Worm (Caenorhabditis elegans) whole organism, L1 larva: ENCODE measurements around the gene ZC21.8.
A peak's percentile ranks its signal among the peaks of the same experiment; 100 is the strongest.

ENCODE experiments used
- C34B4.2 ChIP-seq: sonication (generic microtip); optimal IDR thresholded peaks from 2 replicates; lab custom pipeline; 2017; ENCODE audit warnings: mild to moderate bottlenecking, missing genetic modification characterization, missing compliant biosample characterization
- aha-1 ChIP-seq: fragments of 150-350 bp; optimal IDR thresholded peaks from 2 replicates; lab custom pipeline; 2014; ENCODE audit warnings: missing biosample characterization, missing genetic modification characterization
- aly-2 ChIP-seq: fragments of 150-350 bp; optimal IDR thresholded peaks from 2 replicates; lab custom pipeline; 2014; ENCODE audit warnings: missing biosample characterization, missing genetic modification characterization
- blmp-1 ChIP-seq: fragments of 150-350 bp; optimal IDR thresholded peaks from 2 replicates; lab custom pipeline; 2014; ENCODE audit warnings: missing biosample characterization, missing genetic modification characterization
- ceh-63 ChIP-seq: fragments of 200-800 bp; sonication (Bioruptor generic); optimal IDR thresholded peaks from 2 replicates; lab custom pipeline; 2018; ENCODE audit warnings: mild to moderate bottlenecking, missing genetic modification characterization, missing compliant biosample characterization
- ceh-8 ChIP-seq: fragments of 200-800 bp; sonication (Bioruptor generic); optimal IDR thresholded peaks from 2 replicates; lab custom pipeline; 2018; ENCODE audit warnings: mild to moderate bottlenecking, missing genetic modification characterization, moderate library complexity, missing compliant biosample characterization
- ceh-82 ChIP-seq, 3 experiments: fragments of 150-350 bp in 1 of 3; sonication (generic microtip) in 2 of 3; optimal IDR thresholded peaks; 2 replicates each; lab custom pipeline; 2014 to 2017; ENCODE audit warnings: missing biosample characterization in 3 of 3, missing genetic modification characterization in 3 of 3
- ceh-88 ChIP-seq: fragments of 200-800 bp; sonication (Bioruptor generic); IDR thresholded peaks from 2 replicates; pipeline ENCODE4 v1.3.6; 2022; ENCODE audit warnings: missing genetic modification characterization, missing compliant biosample characterization
- ceh-90 ChIP-seq: sonication (generic microtip); optimal IDR thresholded peaks from 2 replicates; lab custom pipeline; 2016; ENCODE audit warnings: missing genetic modification characterization, missing compliant biosample characterization
- dsc-1 ChIP-seq: sonication (generic microtip); optimal IDR thresholded peaks from 2 replicates; lab custom pipeline; 2016; ENCODE audit warnings: mild to moderate bottlenecking, missing genetic modification characterization, missing compliant biosample characterization
- efl-1 ChIP-seq, 4 experiments: fragments of 150-350 bp; optimal IDR thresholded peaks in 3 of 4; peaks in 1 of 4; 1 replicate in 1 of 4; 2 replicates in 3 of 4; lab custom pipeline; 2014; ENCODE audit warnings: missing biosample characterization in 2 of 4, missing genetic modification characterization in 2 of 4, missing genetic modification reagents in 2 of 4
- elt-3 ChIP-seq, 6 experiments: fragments of 150-350 bp in 1 of 6; sonication (generic microtip); optimal IDR thresholded peaks; 2 replicates each; lab custom pipeline; 2017 to 2018; ENCODE audit warnings: missing biosample characterization in 6 of 6, missing genetic modification characterization in 6 of 6, inconsistent platforms in 1 of 6
- fkh-10 ChIP-seq: sonication (generic microtip); optimal IDR thresholded peaks from 2 replicates; lab custom pipeline; 2017; ENCODE audit warnings: missing biosample characterization, missing genetic modification reagents, missing genetic modification characterization
- fkh-8 ChIP-seq: sonication (generic microtip); optimal IDR thresholded peaks from 2 replicates; lab custom pipeline; 2016; ENCODE audit warnings: mild to moderate bottlenecking, missing genetic modification characterization, missing compliant biosample characterization
- fos-1 ChIP-seq: fragments of 150-350 bp; optimal IDR thresholded peaks from 2 replicates; lab custom pipeline; 2014; ENCODE audit warnings: missing biosample characterization, missing genetic modification characterization
- grh-1 ChIP-seq: fragments of 200-800 bp; sonication (Bioruptor generic); IDR thresholded peaks from 2 replicates; pipeline ENCODE4 v1.3.6; 2022; ENCODE audit warnings: missing genetic modification reagents, missing genetic modification characterization, missing compliant biosample characterization
- hlh-17 ChIP-seq: fragments of 200-800 bp; sonication (Bioruptor generic); optimal IDR thresholded peaks from 2 replicates; lab custom pipeline; 2018; ENCODE audit warnings: missing genetic modification characterization, mild to moderate bottlenecking, missing compliant biosample characterization, moderate library complexity, borderline replicate concordance
- hlh-4 ChIP-seq: sonication (generic microtip); optimal IDR thresholded peaks from 2 replicates; lab custom pipeline; 2016; ENCODE audit warnings: mild to moderate bottlenecking, missing genetic modification characterization, missing compliant biosample characterization
- hpl-2 ChIP-seq: fragments of 150-350 bp; optimal IDR thresholded peaks from 2 replicates; lab custom pipeline; 2014; ENCODE audit warnings: missing biosample characterization, missing genetic modification reagents, missing genetic modification characterization
- lin-14 ChIP-seq: fragments of 200-800 bp; sonication (Bioruptor generic); optimal IDR thresholded peaks from 2 replicates; lab custom pipeline; 2018; ENCODE audit warnings: mild to moderate bottlenecking, missing genetic modification characterization, moderate library complexity, missing compliant biosample characterization
- lin-35 ChIP-seq, 2 experiments: fragments of 150-350 bp; optimal IDR thresholded peaks; 2 replicates each; lab custom pipeline; 2014; ENCODE audit warnings: missing biosample characterization in 2 of 2, missing genetic modification characterization in 2 of 2, missing genetic modification reagents in 2 of 2
- lsy-2 ChIP-seq, 2 experiments: fragments of 150-350 bp; optimal IDR thresholded peaks; 2 replicates each; lab custom pipeline; 2014; ENCODE audit warnings: missing biosample characterization in 2 of 2, missing genetic modification characterization in 2 of 2
- mab-9 ChIP-seq: fragments of 200-800 bp; sonication (Bioruptor generic); IDR thresholded peaks from 2 replicates; pipeline ENCODE4 v1.3.6; 2022; ENCODE audit warnings: missing genetic modification reagents, missing genetic modification characterization, missing compliant biosample characterization
- mef-2 ChIP-seq: fragments of 150-350 bp; optimal IDR thresholded peaks from 2 replicates; lab custom pipeline; 2014; ENCODE audit warnings: missing biosample characterization, missing genetic modification characterization
- nhr-11 ChIP-seq: fragments of 150-350 bp; optimal IDR thresholded peaks from 2 replicates; lab custom pipeline; 2014; ENCODE audit warnings: missing biosample characterization, missing genetic modification characterization
- nhr-12 ChIP-seq: sonication (generic microtip); optimal IDR thresholded peaks from 2 replicates; lab custom pipeline; 2017; ENCODE audit warnings: missing biosample characterization, missing genetic modification characterization
- nhr-19 ChIP-seq: fragments of 200-800 bp; sonication (Bioruptor generic); conservative IDR thresholded peaks from 2 replicates; pipeline ENCODE4 v1.3.6; 2022; ENCODE audit warnings: missing genetic modification characterization, missing compliant biosample characterization
- nhr-237 ChIP-seq: fragments of 150-350 bp; optimal IDR thresholded peaks from 2 replicates; lab custom pipeline; 2014; ENCODE audit warnings: missing biosample characterization, missing genetic modification characterization
- nhr-71 ChIP-seq: sonication (generic microtip); optimal IDR thresholded peaks from 2 replicates; lab custom pipeline; 2016; ENCODE audit warnings: mild to moderate bottlenecking, missing genetic modification characterization, moderate library complexity, missing compliant biosample characterization
- nhr-77 ChIP-seq: fragments of 150-350 bp; optimal IDR thresholded peaks from 2 replicates; lab custom pipeline; 2014; ENCODE audit warnings: missing biosample characterization, missing genetic modification characterization
- pag-3 ChIP-seq: sonication (generic microtip); optimal IDR thresholded peaks from 2 replicates; lab custom pipeline; 2017; ENCODE audit warnings: missing genetic modification characterization, mild to moderate bottlenecking, missing compliant biosample characterization, antibody characterized with exemption, borderline replicate concordance; ENCODE audit not compliant: insufficient read depth
- pqm-1 ChIP-seq: sonication (generic microtip); optimal IDR thresholded peaks from 3 replicates; lab custom pipeline; 2017; ENCODE audit warnings: missing biosample characterization, missing genetic modification characterization
- rnt-1 ChIP-seq: sonication (generic microtip); optimal IDR thresholded peaks from 2 replicates; lab custom pipeline; 2016; ENCODE audit warnings: mild to moderate bottlenecking, missing genetic modification characterization, moderate library complexity, missing compliant biosample characterization
- skn-1 ChIP-seq: fragments of 150-350 bp; optimal IDR thresholded peaks from 2 replicates; lab custom pipeline; 2014; ENCODE audit warnings: missing biosample characterization, missing genetic modification characterization
- snpc-4 ChIP-seq: fragments of 150-350 bp; optimal IDR thresholded peaks from 2 replicates; lab custom pipeline; 2014; ENCODE audit warnings: missing biosample characterization, missing genetic modification characterization
- swsn-7 ChIP-seq: sonication (generic microtip); optimal IDR thresholded peaks from 2 replicates; lab custom pipeline; 2016; ENCODE audit warnings: missing genetic modification characterization, missing compliant biosample characterization
- tbx-2 ChIP-seq: sonication (generic microtip); optimal IDR thresholded peaks from 2 replicates; lab custom pipeline; 2016; ENCODE audit warnings: missing genetic modification characterization, missing compliant biosample characterization
- unc-130 ChIP-seq: fragments of 150-350 bp; optimal IDR thresholded peaks from 2 replicates; lab custom pipeline; 2017; ENCODE audit warnings: missing biosample characterization, missing genetic modification characterization, inconsistent platforms
- unc-62 ChIP-seq: fragments of 150-350 bp; optimal IDR thresholded peaks from 2 replicates; lab custom pipeline; 2014; ENCODE audit warnings: missing biosample characterization, missing genetic modification reagents, missing genetic modification characterization
- unc-86 ChIP-seq: sonication (generic microtip); optimal IDR thresholded peaks from 2 replicates; lab custom pipeline; 2016; ENCODE audit warnings: missing genetic modification characterization, missing compliant biosample characterization
- vab-15 ChIP-seq: sonication (generic microtip); optimal IDR thresholded peaks from 2 replicates; lab custom pipeline; 2017; ENCODE audit warnings: missing genotype, mild to moderate bottlenecking, missing genetic modification characterization, missing compliant biosample characterization
- xbp-1 ChIP-seq: sonication (generic microtip); optimal IDR thresholded peaks from 2 replicates; lab custom pipeline; 2016; ENCODE audit warnings: missing genetic modification characterization, missing compliant biosample characterization
- ztf-4 ChIP-seq: fragments of 150-350 bp; optimal IDR thresholded peaks from 2 replicates; lab custom pipeline; 2014; ENCODE audit warnings: missing biosample characterization, missing genetic modification characterization

The ZC21.8 gene

ce11 chrIII:8490254-8490653, 29.5 kb downstream of the ZC21.8 start, which contains the start of the genes ess-2 and F42H10.2 (continued):
- TF ChIP-seq fkh-8 (tag; lab: Kevin White, UChicago) (no peak), rnt-1 (tag; lab: Kevin White, UChicago) (peak; percentile 40), fkh-10 (GFP tag; lab: Kevin White, UChicago) (no peak), unc-62 (GFP tag; lab: Kevin White, UChicago) (no peak), aly-2 (tag; lab: Kevin White, UChicago) (no peak), C34B4.2 (tag; lab: Kevin White, UChicago) (no peak), skn-1 (tag; lab: Kevin White, UChicago) (peak; percentile 82), xbp-1 (tag; lab: Kevin White, UChicago) (peak; percentile 36), fos-1 (no peak), blmp-1 (tag; lab: Kevin White, UChicago) (peak; percentile 54), dsc-1 (tag; lab: Kevin White, UChicago) (peak; percentile 2), ceh-63 (GFP tag; lab: Kevin White, UChicago) (no peak), hlh-4 (tag; lab: Kevin White, UChicago) (no peak), nhr-71 (tag; lab: Kevin White, UChicago) (peak; percentile 53), hlh-17 (no peak), grh-1 (GFP tag; lab: Robert Waterston, UW) (no peak), nhr-12 (tag; lab: Kevin White, UChicago) (no peak), efl-1 (optimal IDR thresholded peaks at IDR 0.05; lab: Kevin White, UChicago) (peak; percentile 54 to 56), efl-1 (GFP tag; optimal IDR thresholded peaks at IDR 0.05 in 1 of 2; lab: Kevin White, UChicago) (peak; percentile 52 to 93), ceh-8 (GFP tag; lab: Kevin White, UChicago) (no peak), mab-9 (no peak), nhr-77 (tag; lab: Kevin White, UChicago) (no peak), vab-15 (tag; lab: Kevin White, UChicago) (no peak), snpc-4 (tag; lab: Kevin White, UChicago) (no peak), nhr-11 (tag; lab: Kevin White, UChicago) (no peak)

DNA sequence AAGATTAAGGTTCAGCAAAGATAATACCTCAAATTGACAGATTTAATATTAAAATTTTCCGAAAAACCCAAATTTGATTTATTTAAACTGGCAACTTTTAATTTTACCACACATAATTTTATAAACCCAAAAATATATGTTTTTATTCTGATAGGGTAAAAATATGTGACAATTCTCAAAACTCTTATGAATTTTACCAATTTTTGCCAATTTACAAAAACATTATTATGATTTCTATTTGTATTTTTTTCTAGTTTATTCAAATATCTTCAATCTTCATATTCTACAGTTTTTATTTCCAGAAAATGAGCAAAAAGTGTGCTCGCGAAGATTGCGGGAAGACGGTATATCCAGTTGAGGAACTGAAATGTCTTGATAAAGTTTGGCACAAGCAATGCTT, 35.9 kb downstream of the ZC21.8 start, which contains the start of gene F42H10.3:
Gene F42H10.3, plus strand, starts transcription at position 301 of the 400 bp plus-strand sequence.
- TF ChIP-seq hlh-4 (tag; lab: Kevin White, UChicago) (no peak), aha-1 (no peak), lsy-2 (tag; optimal IDR thresholded peaks at IDR 0.05; lab: Kevin White, UChicago) (no peak), fkh-10 (GFP tag; lab: Kevin White, UChicago) (no peak), hpl-2 (no peak), nhr-237 (no peak), nhr-19 (GFP tag; lab: Robert Waterston, UW) (no peak), xbp-1 (tag; lab: Kevin White, UChicago) (no peak), ceh-8 (GFP tag; lab: Kevin White, UChicago) (no peak), unc-130 (no peak), pqm-1 (tag; lab: Kevin White, UChicago) (no peak), elt-3 (tag; optimal IDR thresholded peaks at IDR 0.05; lab: Kevin White, UChicago) (no peak), ceh-82 (tag; optimal IDR thresholded peaks at IDR 0.05; lab: Kevin White, UChicago) (no peak), mef-2 (tag; lab: Kevin White, UChicago) (no peak), dsc-1 (tag; lab: Kevin White, UChicago) (no peak), nhr-77 (tag; lab: Kevin White, UChicago) (no peak)

- no peak for TF ChIP-seq ztf-4 (tag; lab: Kevin White, UChicago)
- TF ChIP-seq dsc-1 (tag; lab: Kevin White, UChicago): no peak
- TF ChIP-seq tbx-2: no peak
- TF ChIP-seq ceh-88: no peak
- TF ChIP-seq unc-86: no peak
- no peak for TF ChIP-seq nhr-12 (tag; lab: Kevin White, UChicago)
- no peak for TF ChIP-seq lin-35 (GFP tag; optimal IDR thresholded peaks at IDR 0.05; lab: Kevin White, UChicago)
- TF ChIP-seq swsn-7 (tag; lab: Kevin White, UChicago): no peak
- TF ChIP-seq lin-14 (GFP tag; lab: Kevin White, UChicago): no peak
- TF ChIP-seq ceh-90: no peak
- no peak for TF ChIP-seq pag-3 (tag; lab: Kevin White, UChicago)
- TF ChIP-seq nhr-11 (tag; lab: Kevin White, UChicago): no peak
These were observed 39.4 kb downstream of the ZC21.8 start, which contains the start of gene F42H10.6 for ce11 chrIII:8480355-8480754. Gene F42H10.6, minus strand, starts transcription at chrIII:8480455.
